Worm (Caenorhabditis elegans) whole organism, young adult: ENCODE data around the gene Y61B8A.6.

Source experiments
- ama-1 ChIP-seq, 3 experiments: fragments of 150-350 bp in 1 of 3; sonication (generic microtip) in 2 of 3; optimal IDR thresholded peaks; 2 replicates each; lab custom pipeline; 2014 to 2018; ENCODE audit warnings: missing biosample characterization in 2 of 3, missing genetic modification characterization in 2 of 3, missing genetic modification reagents in 2 of 3
- ets-4 ChIP-seq: fragments of 200-800 bp; sonication (Bioruptor generic); optimal IDR thresholded peaks from 2 replicates; lab custom pipeline; 2018; ENCODE audit warnings: mild to moderate bottlenecking, missing genetic modification characterization, missing compliant biosample characterization
- hrde-1 ChIP-seq: sonication (generic microtip); optimal IDR thresholded peaks from 2 replicates; lab custom pipeline; 2016; ENCODE audit warnings: missing genetic modification characterization, mild to moderate bottlenecking, missing compliant biosample characterization, moderate library complexity, missing genotype, missing genetic modification reagents, borderline replicate concordance
- lin-35 ChIP-seq, 3 experiments: fragments of 150-350 bp in 2 of 3; sonication (generic microtip) in 1 of 3; optimal IDR thresholded peaks; 2 replicates each; lab custom pipeline; 2014 to 2018; ENCODE audit warnings: missing biosample characterization in 3 of 3, missing genetic modification characterization in 3 of 3, missing genetic modification reagents in 3 of 3
- mes-4 ChIP-seq: sonication (generic microtip); optimal IDR thresholded peaks from 2 replicates; lab custom pipeline; 2016; ENCODE audit warnings: missing genotype, missing genetic modification characterization, missing compliant biosample characterization
- nhr-90 ChIP-seq: sonication (generic microtip); optimal IDR thresholded peaks from 2 replicates; lab custom pipeline; 2016; ENCODE audit warnings: missing genotype, mild to moderate bottlenecking, missing genetic modification characterization, missing compliant biosample characterization
- pha-4 ChIP-seq: fragments of 150-350 bp; sonication (generic microtip); optimal IDR thresholded peaks from 2 replicates; lab custom pipeline; 2014; ENCODE audit warnings: missing biosample characterization, missing genetic modification reagents, missing genetic modification characterization
- snpc-4 ChIP-seq, 5 experiments: fragments of 150-350 bp in 1 of 5; sonication (generic microtip) in 4 of 5; optimal IDR thresholded peaks; 2 replicates each; lab custom pipeline; 2014 to 2018; ENCODE audit warnings: missing genetic modification characterization in 5 of 5, missing biosample characterization in 3 of 5, antibody characterized with exemption in 2 of 5, mild to moderate bottlenecking in 2 of 5, missing compliant biosample characterization in 2 of 5, missing genotype in 2 of 5, moderate library complexity in 2 of 5, missing genetic modification reagents in 1 of 5
- unc-130 ChIP-seq: sonication (generic microtip); optimal IDR thresholded peaks from 2 replicates; lab custom pipeline; 2016; ENCODE audit warnings: missing genetic modification reagents, missing genetic modification characterization, missing compliant biosample characterization
- unc-62 ChIP-seq: fragments of 150-350 bp; optimal IDR thresholded peaks from 2 replicates; lab custom pipeline; 2014; ENCODE audit warnings: missing biosample characterization, missing genetic modification reagents, missing genetic modification characterization
- ztf-25 ChIP-seq: fragments of 200-800 bp; sonication (Bioruptor generic); IDR thresholded peaks from 2 replicates; pipeline ENCODE4 v1.3.6; 2022; ENCODE audit warnings: missing genetic modification reagents, missing genetic modification characterization, missing compliant biosample characterization

ce11 chrV:17208045-17208444 is 43.7 kb upstream of the Y61B8A.6 start, which contains the start of gene Y68A4A.13:
- TF ChIP-seq ztf-25 (GFP tag; lab: Robert Waterston, UW) (no peak), unc-130 (no peak), ets-4 (GFP tag; lab: Kevin White, UChicago) (no peak), ama-1 (optimal IDR thresholded peaks at IDR 0.05; lab: Kevin White, UChicago) (no peak), ama-1 (GFP tag; optimal IDR thresholded peaks at IDR 0.05; lab: Kevin White, UChicago) (no peak), lin-35 (GFP tag; optimal IDR thresholded peaks at IDR 0.05; lab: Kevin White, UChicago) (no peak), hrde-1 (tag; lab: Kevin White, UChicago) (no peak), mes-4 (tag; lab: Kevin White, UChicago) (no peak), unc-62 (GFP tag; lab: Kevin White, UChicago) (no peak), nhr-90 (tag; lab: Kevin White, UChicago) (no peak), snpc-4 (GFP tag; optimal IDR thresholded peaks at IDR 0.05; lab: Kevin White, UChicago) (no peak), snpc-4 (tag; optimal IDR thresholded peaks at IDR 0.05; lab: Kevin White, UChicago) (no peak), pha-4 (tag; lab: Kevin White, UChicago) (no peak)
